Fruit fly (Drosophila melanogaster) whole organism, embryonic: Measurements from ENCODE around the gene CG3091.

Experiments
- BEAF-32 ChIP-seq: fragments of 200-800 bp; sonication (Bioruptor generic); optimal IDR thresholded peaks from 3 replicates; lab custom pipeline; 2017; ENCODE audit warnings: missing biosample characterization, missing genetic modification characterization, mild to moderate bottlenecking, moderate library complexity, missing genetic modification reagents
- Blimp-1 ChIP-seq: fragments of 200-800 bp; sonication (Bioruptor generic); optimal IDR thresholded peaks from 3 replicates; lab custom pipeline; 2018; ENCODE audit warnings: missing biosample characterization, missing genetic modification characterization, mild to moderate bottlenecking, moderate library complexity, missing genetic modification reagents
- CG10462 ChIP-seq: fragments of 200-800 bp; sonication (Bioruptor generic); optimal IDR thresholded peaks from 2 replicates; lab custom pipeline; 2016; ENCODE audit warnings: missing biosample characterization, missing genetic modification characterization
- CG11247 ChIP-seq: fragments of 200-800 bp; sonication (Bioruptor generic); IDR thresholded peaks from 2 replicates; pipeline ENCODE4 v1.3.6; 2022; ENCODE audit warnings: missing biosample characterization, missing genetic modification characterization
- CG11504 ChIP-seq: fragments of 200-800 bp; sonication (Bioruptor generic); optimal IDR thresholded peaks from 3 replicates; lab custom pipeline; 2019; ENCODE audit warnings: missing biosample characterization, mild to moderate bottlenecking, missing genetic modification characterization, moderate library complexity
- CG1233 ChIP-seq: fragments of 200-800 bp; sonication (Bioruptor generic); optimal IDR thresholded peaks from 4 replicates; lab custom pipeline; 2018; ENCODE audit warnings: missing biosample characterization, mild to moderate bottlenecking, missing genetic modification characterization
- CG13123 ChIP-seq: fragments of 200-800 bp; sonication (Bioruptor generic); optimal IDR thresholded peaks from 2 replicates; lab custom pipeline; 2016; ENCODE audit warnings: missing biosample characterization, missing genetic modification characterization
- CG14667 ChIP-seq: fragments of 200-800 bp; sonication (Bioruptor generic); IDR thresholded peaks from 2 replicates; pipeline ENCODE4 v1.3.6; 2022; ENCODE audit warnings: missing biosample characterization, missing genetic modification characterization
- CG15011 ChIP-seq: fragments of 200-800 bp; sonication (Bioruptor generic); optimal IDR thresholded peaks from 3 replicates; lab custom pipeline; 2018; ENCODE audit warnings: missing biosample characterization, mild to moderate bottlenecking, missing genetic modification characterization
- CG15514 ChIP-seq: fragments of 200-800 bp; sonication (Bioruptor generic); optimal IDR thresholded peaks from 3 replicates; lab custom pipeline; 2017; ENCODE audit warnings: missing biosample characterization, missing genetic modification characterization, mild to moderate bottlenecking, moderate library complexity, missing genetic modification reagents
- CG16813 ChIP-seq: fragments of 200-800 bp; sonication (Bioruptor generic); IDR thresholded peaks from 3 replicates; pipeline ENCODE4 v1.3.6; 2022; ENCODE audit warnings: missing biosample characterization, missing genetic modification characterization; ENCODE audit not compliant: partially characterized antibody
- CG18262 ChIP-seq: fragments of 200-800 bp; optimal IDR thresholded peaks from 3 replicates; lab custom pipeline; 2019; ENCODE audit warnings: missing biosample characterization, mild to moderate bottlenecking, missing genetic modification characterization, moderate library complexity
- CG30403 ChIP-seq: fragments of 200-800 bp; sonication (Bioruptor generic); optimal IDR thresholded peaks from 3 replicates; lab custom pipeline; 2016; ENCODE audit warnings: missing biosample characterization, missing genetic modification characterization
- CG32772 ChIP-seq: fragments of 200-800 bp; sonication (Bioruptor generic); IDR thresholded peaks from 2 replicates; pipeline ENCODE4 v1.3.6; 2022; ENCODE audit warnings: missing biosample characterization, missing genetic modification characterization
- CG3281 ChIP-seq: fragments of 200-800 bp; sonication (Bioruptor generic); optimal IDR thresholded peaks from 3 replicates; lab custom pipeline; 2017; ENCODE audit warnings: missing biosample characterization, mild to moderate bottlenecking, missing genetic modification characterization
- CG6854 ChIP-seq: fragments of 200-800 bp; sonication (Bioruptor generic); optimal IDR thresholded peaks from 3 replicates; lab custom pipeline; 2017; ENCODE audit warnings: missing biosample characterization, mild to moderate bottlenecking, missing genetic modification characterization
- CG7928 ChIP-seq: fragments of 200-800 bp; sonication (Bioruptor generic); optimal IDR thresholded peaks from 2 replicates; lab custom pipeline; 2017; ENCODE audit warnings: missing biosample characterization, mild to moderate bottlenecking, missing genetic modification characterization
- CG8478 ChIP-seq: fragments of >200 bp; optimal IDR thresholded peaks from 2 replicates; lab custom pipeline; 2018
- CrebB ChIP-seq: fragments of 200-800 bp; sonication (Bioruptor generic); optimal IDR thresholded peaks from 3 replicates; lab custom pipeline; 2018; ENCODE audit warnings: missing biosample characterization, mild to moderate bottlenecking, missing genetic modification characterization
- Drgx ChIP-seq: fragments of 200-800 bp; sonication (Bioruptor generic); IDR thresholded peaks from 2 replicates; pipeline ENCODE4 v1.3.6; 2022; ENCODE audit warnings: missing biosample characterization, missing genetic modification characterization
- E2f1 ChIP-seq: fragments of 200-800 bp; sonication (Bioruptor generic); IDR thresholded peaks from 2 replicates; pipeline ENCODE4 v1.3.6; 2022; ENCODE audit warnings: missing biosample characterization, missing genetic modification characterization
- H15 ChIP-seq: fragments of 200-800 bp; sonication (Bioruptor generic); IDR thresholded peaks from 3 replicates; pipeline ENCODE4 v1.3.6; 2022; ENCODE audit warnings: missing biosample characterization, missing genetic modification characterization
- Max ChIP-seq: fragments of 200-800 bp; sonication (Bioruptor generic); optimal IDR thresholded peaks from 2 replicates; lab custom pipeline; 2016; ENCODE audit warnings: missing biosample characterization, mild to moderate bottlenecking, missing genetic modification characterization
- Opbp ChIP-seq: fragments of 200-800 bp; sonication (Bioruptor generic); IDR thresholded peaks from 3 replicates; pipeline ENCODE4 v1.3.6; 2022; ENCODE audit warnings: missing biosample characterization, missing genetic modification characterization; ENCODE audit not compliant: partially characterized antibody
- Optix ChIP-seq: fragments of 200-800 bp; sonication (Bioruptor generic); IDR thresholded peaks from 3 replicates; pipeline ENCODE4 v1.3.6; 2022; ENCODE audit warnings: missing biosample characterization, missing genetic modification characterization
- Taf1 ChIP-seq: fragments of 200-800 bp; sonication (Bioruptor generic); IDR thresholded peaks from 2 replicates; pipeline ENCODE4 v1.3.6; 2022; ENCODE audit warnings: missing biosample characterization, missing genetic modification characterization
- ac ChIP-seq: fragments of 200-800 bp; sonication (Bioruptor generic); optimal IDR thresholded peaks from 3 replicates; lab custom pipeline; 2017; ENCODE audit warnings: missing biosample characterization, mild to moderate bottlenecking, missing genetic modification characterization
- amos ChIP-seq: fragments of 200-800 bp; sonication (Bioruptor generic); IDR thresholded peaks from 2 replicates; pipeline ENCODE4 v1.3.6; 2022; ENCODE audit warnings: missing biosample characterization, missing genetic modification characterization; ENCODE audit not compliant: partially characterized antibody
- chinmo ChIP-seq: fragments of 200-800 bp; sonication (Bioruptor generic); IDR thresholded peaks from 4 replicates; pipeline ENCODE4 v1.3.6; 2022; ENCODE audit warnings: missing biosample characterization, missing genetic modification characterization; ENCODE audit not compliant: partially characterized antibody
- chn ChIP-seq: fragments of 200-800 bp; sonication (Bioruptor generic); optimal IDR thresholded peaks from 2 replicates; lab custom pipeline; 2016; ENCODE audit warnings: missing biosample characterization, missing genetic modification characterization
- dati ChIP-seq: fragments of 200-800 bp; sonication (Bioruptor generic); IDR thresholded peaks from 2 replicates; pipeline ENCODE4 v1.3.6; 2022; ENCODE audit warnings: missing biosample characterization, missing genetic modification characterization
- disco-r ChIP-seq: fragments of 200-800 bp; sonication (Bioruptor generic); optimal IDR thresholded peaks from 2 replicates; lab custom pipeline; 2016; ENCODE audit warnings: missing biosample characterization, missing genetic modification characterization
- ems ChIP-seq: fragments of 200-800 bp; sonication (Bioruptor generic); optimal IDR thresholded peaks from 3 replicates; lab custom pipeline; 2016; ENCODE audit warnings: missing biosample characterization, missing genetic modification characterization
- fd102C ChIP-seq: fragments of 200-800 bp; sonication (Bioruptor generic); optimal IDR thresholded peaks from 2 replicates; lab custom pipeline; 2018; ENCODE audit warnings: missing biosample characterization, mild to moderate bottlenecking, missing genetic modification characterization, moderate library complexity
- gcm ChIP-seq: fragments of 200-800 bp; sonication (Bioruptor generic); optimal IDR thresholded peaks from 2 replicates; lab custom pipeline; 2019; ENCODE audit warnings: missing biosample characterization, mild to moderate bottlenecking, missing genetic modification characterization, moderate library complexity
- hkb ChIP-seq, 2 experiments: fragments of 200-800 bp in 1 of 2; fragments of >200 bp in 1 of 2; sonication (Bioruptor generic) in 1 of 2; IDR thresholded peaks in 1 of 2; optimal IDR thresholded peaks in 1 of 2; 2 replicates each; pipeline versions ENCODE4 v1.3.6 to Lab custom; 2017 to 2022; ENCODE audit warnings: missing biosample characterization in 1 of 2, missing genetic modification characterization in 1 of 2
- hth ChIP-seq: fragments of >200 bp; optimal IDR thresholded peaks from 2 replicates; lab custom pipeline; 2017; ENCODE audit warnings: inconsistent platforms
- inv ChIP-seq: fragments of 200-800 bp; sonication (Bioruptor generic); IDR thresholded peaks from 2 replicates; pipeline ENCODE4 v1.3.6; 2022; ENCODE audit warnings: missing biosample characterization, missing genetic modification characterization; ENCODE audit not compliant: partially characterized antibody
- lov ChIP-seq, 2 experiments: fragments of 200-800 bp in 1 of 2; fragments of >200 bp in 1 of 2; sonication (Bioruptor generic) in 1 of 2; IDR thresholded peaks in 1 of 2; optimal IDR thresholded peaks in 1 of 2; 2 replicates in 1 of 2; 3 replicates in 1 of 2; pipeline versions ENCODE4 v1.3.6 to Lab custom; 2017 to 2022; ENCODE audit warnings: missing biosample characterization in 1 of 2, missing genetic modification characterization in 1 of 2
- mirr ChIP-seq: fragments of 200-800 bp; sonication (Bioruptor generic); optimal IDR thresholded peaks from 3 replicates; lab custom pipeline; 2018; ENCODE audit warnings: missing biosample characterization, mild to moderate bottlenecking, missing genetic modification characterization
- onecut ChIP-seq: fragments of 200-800 bp; sonication (Bioruptor generic); IDR thresholded peaks from 2 replicates; pipeline ENCODE4 v1.3.6; 2022; ENCODE audit warnings: missing biosample characterization, missing genetic modification characterization
- prd ChIP-seq, 3 experiments: fragments of >200 bp in 2 of 3; fragments of 200-800 bp in 1 of 3; sonication (Bioruptor generic) in 1 of 3; optimal IDR thresholded peaks in 2 of 3; IDR thresholded peaks in 1 of 3; 2 replicates in 2 of 3; 3 replicates in 1 of 3; pipeline versions ENCODE4 v1.3.6 to Lab custom; 2017 to 2022; ENCODE audit warnings: missing biosample characterization in 1 of 3, missing genetic modification characterization in 1 of 3
- pros ChIP-seq: fragments of 200-800 bp; sonication (Bioruptor generic); optimal IDR thresholded peaks from 3 replicates; lab custom pipeline; 2019; ENCODE audit warnings: missing biosample characterization, mild to moderate bottlenecking, missing genetic modification characterization, moderate library complexity
- slbo ChIP-seq: fragments of 200-800 bp; sonication (Bioruptor generic); IDR thresholded peaks from 2 replicates; pipeline ENCODE4 v1.3.6; 2022; ENCODE audit warnings: missing biosample characterization, missing genetic modification characterization
- vfl ChIP-seq: fragments of 200-800 bp; sonication (Bioruptor generic); optimal IDR thresholded peaks from 2 replicates; lab custom pipeline; 2016; ENCODE audit warnings: missing biosample characterization, missing genetic modification characterization
- wdn ChIP-seq: fragments of 200-800 bp; sonication (Bioruptor generic); IDR thresholded peaks from 2 replicates; pipeline ENCODE4 v1.3.6; 2022; ENCODE audit warnings: missing biosample characterization, missing genetic modification characterization
- zen2 ChIP-seq: fragments of 200-800 bp; sonication (Bioruptor generic); IDR thresholded peaks from 3 replicates; pipeline ENCODE4 v1.3.6; 2022; ENCODE audit warnings: missing biosample characterization, missing genetic modification characterization; ENCODE audit not compliant: partially characterized antibody

CG3091 gene

DNA sequence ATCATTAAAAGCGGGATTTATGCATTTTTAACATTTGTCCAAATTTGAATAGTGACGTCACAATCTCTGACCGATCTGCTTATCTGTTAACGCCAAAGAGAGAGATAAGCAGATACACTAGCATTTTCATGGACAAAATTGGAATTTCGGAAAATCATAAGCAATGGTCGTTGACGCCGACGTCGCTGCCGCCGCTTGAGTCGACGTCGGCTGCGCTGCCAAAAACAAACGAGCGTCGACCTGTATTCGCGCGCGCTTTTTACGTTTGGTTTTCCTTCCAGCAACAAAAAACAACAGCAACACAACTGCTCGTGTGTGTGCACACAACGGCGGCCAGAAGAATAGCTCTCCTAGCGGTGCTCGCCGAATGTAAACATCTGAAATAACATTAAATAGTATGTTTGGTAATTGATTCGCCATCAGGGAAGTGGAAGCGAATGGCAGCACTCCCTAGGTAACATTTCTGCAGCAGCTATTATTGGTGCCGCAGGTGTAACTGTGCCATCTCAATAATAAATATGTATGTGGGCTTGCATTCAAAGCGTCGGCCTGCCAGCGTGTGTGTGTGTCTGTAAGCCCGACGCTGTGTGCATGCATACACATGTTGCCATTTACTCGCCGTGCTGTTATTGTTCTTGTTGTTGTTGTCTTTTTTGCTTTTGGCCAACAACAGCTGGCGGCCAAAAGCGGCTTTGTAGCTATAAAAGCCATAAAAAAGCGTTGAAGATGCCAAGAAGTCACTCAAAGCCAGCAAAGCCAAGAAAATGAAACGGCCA lies 46.5 kb upstream of the CG3091 start (continued):
- no peak for TF ChIP-seq prd (optimal IDR thresholded peaks at IDR 0.05; lab: Kevin White, UChicago)
- TF ChIP-seq prd (GFP tag; IDR thresholded peaks at IDR 0.05; lab: Robert Waterston, UW), result peak; percentile 98
- peak; percentile 92 for TF ChIP-seq disco-r (GFP tag; lab: Kevin White, UChicago)
- peak; percentile 92 for TF ChIP-seq CG1233 (GFP tag; lab: Kevin White, UChicago)
- TF ChIP-seq Taf1, result peak; percentile 89
- TF ChIP-seq onecut (GFP tag; lab: Robert Waterston, UW), result peak; percentile 94
- TF ChIP-seq CG10462 (GFP tag; lab: Kevin White, UChicago), result peak; percentile 86
- TF ChIP-seq CG32772 (GFP tag; lab: Robert Waterston, UW), result peak; percentile 98
- peak; percentile 96 for TF ChIP-seq H15 (GFP tag; lab: Robert Waterston, UW)
- no peak for TF ChIP-seq inv (GFP tag; lab: Robert Waterston, UW)
- TF ChIP-seq mirr (GFP tag; lab: Kevin White, UChicago), result peak; percentile 75
- peak; percentile 58 for TF ChIP-seq pros (GFP tag; lab: Kevin White, UChicago)
- peak; percentile 97 for TF ChIP-seq CG11247
- TF ChIP-seq zen2 (GFP tag; lab: Robert Waterston, UW), result no peak
- peak; percentile 9 for TF ChIP-seq BEAF-32 (GFP tag; lab: Kevin White, UChicago)
- TF ChIP-seq CG18262 (tag; lab: Kevin White, UChicago), result peak; percentile 95
- TF ChIP-seq CG15011, result peak; percentile 86
- peak; percentile 88 for TF ChIP-seq CG3281
- TF ChIP-seq hkb (optimal IDR thresholded peaks at IDR 0.05; lab: Kevin White, UChicago), result no peak
- TF ChIP-seq hkb (GFP tag; IDR thresholded peaks at IDR 0.05; lab: Robert Waterston, UW), result peak; percentile 98
- peak; percentile 70 for TF ChIP-seq CG13123 (GFP tag; lab: Kevin White, UChicago)
- TF ChIP-seq Optix (GFP tag; lab: Robert Waterston, UW), result peak; percentile 98
- TF ChIP-seq Blimp-1 (GFP tag; lab: Kevin White, UChicago), result peak; percentile 90
- peak; percentile 95 for TF ChIP-seq dati
- peak; percentile 66 for TF ChIP-seq CG7928 (GFP tag; lab: Kevin White, UChicago)
- peak; percentile 90 for TF ChIP-seq CG6854 (GFP tag; lab: Kevin White, UChicago)
- TF ChIP-seq E2f1 (GFP tag; lab: Robert Waterston, UW), result peak; percentile 97
- TF ChIP-seq Max (GFP tag; lab: Kevin White, UChicago), result peak; percentile 84
- no peak for TF ChIP-seq hth (lab: Kevin White, UChicago)
- TF ChIP-seq Opbp (GFP tag; lab: Robert Waterston, UW), result peak; percentile 31; the same call in 1 of the 3 replicates
- no peak for TF ChIP-seq amos (GFP tag; lab: Robert Waterston, UW)
- TF ChIP-seq CG30403 (GFP tag; lab: Kevin White, UChicago), result peak; percentile 90
- TF ChIP-seq gcm (GFP tag; lab: Kevin White, UChicago), result peak; percentile 94
- TF ChIP-seq CG16813 (GFP tag; lab: Robert Waterston, UW), result no peak
- TF ChIP-seq ems (GFP tag; lab: Kevin White, UChicago), result peak; percentile 96
- peak; percentile 74; the same call in 2 of the 4 replicates for TF ChIP-seq chinmo (GFP tag; lab: Robert Waterston, UW)
- peak; percentile 88 for TF ChIP-seq vfl (GFP tag; lab: Kevin White, UChicago)
- peak; percentile 96 for TF ChIP-seq CG14667 (GFP tag; lab: Robert Waterston, UW)
- TF ChIP-seq fd102C (GFP tag; lab: Kevin White, UChicago), result peak; percentile 69
- peak; percentile 63 for TF ChIP-seq ac
- TF ChIP-seq chn (GFP tag; lab: Kevin White, UChicago), result peak; percentile 93
- TF ChIP-seq CG15514 (GFP tag; lab: Kevin White, UChicago), result peak; percentile 87
- no peak for TF ChIP-seq lov (optimal IDR thresholded peaks at IDR 0.05; lab: Kevin White, UChicago)
- TF ChIP-seq lov (GFP tag; IDR thresholded peaks at IDR 0.05; lab: Robert Waterston, UW), result peak; percentile 96
- peak; percentile 99 for TF ChIP-seq Drgx (GFP tag; lab: Robert Waterston, UW)
- peak; percentile 97 for TF ChIP-seq slbo (GFP tag; lab: Robert Waterston, UW)
- TF ChIP-seq CG8478 (lab: Kevin White, UChicago), result no peak
- peak; percentile 94 for TF ChIP-seq CrebB (tag; lab: Kevin White, UChicago)
- TF ChIP-seq wdn (GFP tag; lab: Robert Waterston, UW), result peak; percentile 95
- peak; percentile 96 for TF ChIP-seq CG11504 (tag; lab: Kevin White, UChicago)
